Fruit fly (Drosophila melanogaster) whole organism, embryonic: Measurements from ENCODE around the gene CG4278.

ENCODE experiments used
- CG10209 ChIP-seq: fragments of 200-800 bp; sonication (Bioruptor generic); optimal IDR thresholded peaks from 3 replicates; lab custom pipeline; 2017; ENCODE audit warnings: missing biosample characterization, mild to moderate bottlenecking, missing genetic modification characterization, missing genetic modification reagents
- CG10462 ChIP-seq: fragments of 200-800 bp; sonication (Bioruptor generic); optimal IDR thresholded peaks from 2 replicates; lab custom pipeline; 2016; ENCODE audit warnings: missing biosample characterization, missing genetic modification characterization
- CG11093 ChIP-seq: fragments of 200-800 bp; sonication (Bioruptor generic); IDR thresholded peaks from 3 replicates; pipeline ENCODE4 v1.3.6; 2022; ENCODE audit warnings: missing biosample characterization, missing genetic modification characterization
- CG12299 ChIP-seq: fragments of 200-800 bp; sonication (Bioruptor generic); optimal IDR thresholded peaks from 2 replicates; lab custom pipeline; 2018; ENCODE audit warnings: missing biosample characterization, mild to moderate bottlenecking, missing genetic modification characterization
- CG13424 ChIP-seq: fragments of 200-800 bp; sonication (Bioruptor generic); optimal IDR thresholded peaks from 2 replicates; lab custom pipeline; 2019; ENCODE audit warnings: missing biosample characterization, mild to moderate bottlenecking, missing genetic modification characterization, moderate library complexity
- CG14441 ChIP-seq: fragments of 200-800 bp; sonication (Bioruptor generic); IDR thresholded peaks from 2 replicates; pipeline ENCODE4 v1.3.6; 2022; ENCODE audit warnings: missing biosample characterization, missing genetic modification characterization
- CG14667 ChIP-seq: fragments of 200-800 bp; sonication (Bioruptor generic); IDR thresholded peaks from 2 replicates; pipeline ENCODE4 v1.3.6; 2022; ENCODE audit warnings: missing biosample characterization, missing genetic modification characterization
- CG31224 ChIP-seq: fragments of 200-800 bp; sonication (Bioruptor generic); IDR thresholded peaks from 2 replicates; pipeline ENCODE4 v1.3.6; 2022; ENCODE audit warnings: missing biosample characterization, missing genetic modification characterization
- CG4282 ChIP-seq: fragments of 200-800 bp; sonication (Bioruptor generic); optimal IDR thresholded peaks from 2 replicates; lab custom pipeline; 2016; ENCODE audit warnings: missing biosample characterization, missing genetic modification characterization
- CG6813 ChIP-seq: fragments of 200-800 bp; sonication (Bioruptor generic); optimal IDR thresholded peaks from 2 replicates; lab custom pipeline; 2017; ENCODE audit warnings: missing biosample characterization, missing genetic modification characterization, mild to moderate bottlenecking, moderate library complexity, missing genetic modification reagents
- CG7963 ChIP-seq: fragments of 200-800 bp; sonication (Bioruptor generic); IDR thresholded peaks from 3 replicates; pipeline ENCODE4 v1.3.6; 2022; ENCODE audit warnings: missing biosample characterization, missing genetic modification characterization; ENCODE audit not compliant: partially characterized antibody
- CG7987 ChIP-seq: fragments of 200-800 bp; sonication (Bioruptor generic); optimal IDR thresholded peaks from 2 replicates; lab custom pipeline; 2018; ENCODE audit warnings: missing biosample characterization, mild to moderate bottlenecking, missing genetic modification characterization, moderate library complexity
- CoRest ChIP-seq: fragments of 200-800 bp; sonication (Bioruptor generic); optimal IDR thresholded peaks from 3 replicates; lab custom pipeline; 2018; ENCODE audit warnings: missing biosample characterization, mild to moderate bottlenecking, missing genetic modification characterization, moderate library complexity
- Dbx ChIP-seq: fragments of 200-800 bp; sonication (Bioruptor generic); IDR thresholded peaks from 3 replicates; pipeline ENCODE4 v1.3.6; 2022; ENCODE audit warnings: missing biosample characterization, missing genetic modification characterization
- Dll ChIP-seq: fragments of 200-800 bp; sonication (Bioruptor generic); IDR thresholded peaks from 4 replicates; pipeline ENCODE4 v1.3.6; 2022; ENCODE audit warnings: missing biosample characterization, missing genetic modification characterization; ENCODE audit not compliant: partially characterized antibody
- ERR ChIP-seq: fragments of 200-800 bp; sonication (Bioruptor generic); optimal IDR thresholded peaks from 2 replicates; lab custom pipeline; 2016; ENCODE audit warnings: missing biosample characterization, missing genetic modification characterization
- Fer3 ChIP-seq: fragments of 200-800 bp; sonication (Bioruptor generic); optimal IDR thresholded peaks from 2 replicates; lab custom pipeline; 2018; ENCODE audit warnings: missing biosample characterization, mild to moderate bottlenecking, missing genetic modification characterization, moderate library complexity
- HLHmδ ChIP-seq: fragments of 200-800 bp; sonication (Bioruptor generic); optimal IDR thresholded peaks from 2 replicates; lab custom pipeline; 2018; ENCODE audit warnings: missing biosample characterization, mild to moderate bottlenecking, missing genetic modification characterization, moderate library complexity
- Hand ChIP-seq: fragments of 200-800 bp; sonication (Bioruptor generic); optimal IDR thresholded peaks from 2 replicates; lab custom pipeline; 2017; ENCODE audit warnings: mild to moderate bottlenecking, missing biosample characterization, missing genetic modification reagents, missing genetic modification characterization
- HmgD ChIP-seq: fragments of 200-800 bp; sonication (Bioruptor generic); optimal IDR thresholded peaks from 3 replicates; lab custom pipeline; 2016; ENCODE audit warnings: missing biosample characterization, missing genetic modification characterization
- Med ChIP-seq: fragments of 200-800 bp; sonication (Bioruptor generic); peaks from one replicate; lab custom pipeline; 2016; ENCODE audit warnings: missing biosample characterization, missing genetic modification characterization, mild to moderate bottlenecking, inconsistent platforms, moderate library complexity
- Scr ChIP-seq: fragments of 200-800 bp; sonication (Bioruptor generic); IDR thresholded peaks from 2 replicates; pipeline ENCODE4 v1.3.6; 2022; ENCODE audit warnings: missing biosample characterization, missing genetic modification characterization; ENCODE audit not compliant: partially characterized antibody
- Ssrp ChIP-seq: fragments of 200-800 bp; sonication (Bioruptor generic); optimal IDR thresholded peaks from 2 replicates; lab custom pipeline; 2018; ENCODE audit warnings: missing biosample characterization, mild to moderate bottlenecking, missing genetic modification characterization, moderate library complexity
- Taf1 ChIP-seq: fragments of 200-800 bp; sonication (Bioruptor generic); IDR thresholded peaks from 2 replicates; pipeline ENCODE4 v1.3.6; 2022; ENCODE audit warnings: missing biosample characterization, missing genetic modification characterization
- Xbp1 ChIP-seq: fragments of 200-800 bp; sonication (Bioruptor generic); optimal IDR thresholded peaks from 3 replicates; lab custom pipeline; 2016; ENCODE audit warnings: missing biosample characterization, mild to moderate bottlenecking, missing genetic modification characterization
- al ChIP-seq: fragments of 200-800 bp; sonication (Bioruptor generic); IDR thresholded peaks from 2 replicates; pipeline ENCODE4 v1.3.6; 2022; ENCODE audit warnings: missing biosample characterization, missing genetic modification characterization
- az2 ChIP-seq: fragments of 200-800 bp; sonication (Bioruptor generic); optimal IDR thresholded peaks from 3 replicates; lab custom pipeline; 2016; ENCODE audit warnings: missing biosample characterization, missing genetic modification characterization
- chinmo ChIP-seq: fragments of 200-800 bp; sonication (Bioruptor generic); IDR thresholded peaks from 4 replicates; pipeline ENCODE4 v1.3.6; 2022; ENCODE audit warnings: missing biosample characterization, missing genetic modification characterization; ENCODE audit not compliant: partially characterized antibody
- ci ChIP-seq: fragments of 200-800 bp; sonication (Bioruptor generic); IDR thresholded peaks from 3 replicates; pipeline ENCODE4 v1.3.6; 2022; ENCODE audit warnings: missing biosample characterization, missing genetic modification characterization
- crp ChIP-seq, 2 experiments: fragments of 200-800 bp; sonication (Bioruptor generic); optimal IDR thresholded peaks; 2 replicates in 1 of 2; 3 replicates in 1 of 2; lab custom pipeline; 2017; ENCODE audit warnings: missing biosample characterization in 2 of 2, missing genetic modification characterization in 2 of 2, mild to moderate bottlenecking in 1 of 2, moderate library complexity in 1 of 2
- danr ChIP-seq: fragments of 200-800 bp; sonication (Bioruptor generic); IDR thresholded peaks from 2 replicates; pipeline ENCODE4 v1.3.6; 2022; ENCODE audit warnings: missing biosample characterization, missing genetic modification characterization
- disco-r ChIP-seq: fragments of 200-800 bp; sonication (Bioruptor generic); optimal IDR thresholded peaks from 2 replicates; lab custom pipeline; 2016; ENCODE audit warnings: missing biosample characterization, missing genetic modification characterization
- dm ChIP-seq: fragments of 200-800 bp; sonication (Bioruptor generic); optimal IDR thresholded peaks from 3 replicates; lab custom pipeline; 2016; ENCODE audit warnings: missing biosample characterization, missing genetic modification characterization
- emc ChIP-seq: fragments of 200-800 bp; sonication (Bioruptor generic); optimal IDR thresholded peaks from 2 replicates; lab custom pipeline; 2016; ENCODE audit warnings: missing biosample characterization, missing genetic modification characterization
- gcm ChIP-seq: fragments of 200-800 bp; sonication (Bioruptor generic); optimal IDR thresholded peaks from 2 replicates; lab custom pipeline; 2019; ENCODE audit warnings: missing biosample characterization, mild to moderate bottlenecking, missing genetic modification characterization, moderate library complexity
- gcm2 ChIP-seq: fragments of 200-800 bp; sonication (Bioruptor generic); optimal IDR thresholded peaks from 2 replicates; lab custom pipeline; 2016; ENCODE audit warnings: missing biosample characterization, missing genetic modification characterization
- grau ChIP-seq: fragments of 200-800 bp; optimal IDR thresholded peaks from 3 replicates; lab custom pipeline; 2019; ENCODE audit warnings: missing biosample characterization, mild to moderate bottlenecking, missing genetic modification characterization, moderate library complexity
- lov ChIP-seq, 2 experiments: fragments of 200-800 bp in 1 of 2; fragments of >200 bp in 1 of 2; sonication (Bioruptor generic) in 1 of 2; IDR thresholded peaks in 1 of 2; optimal IDR thresholded peaks in 1 of 2; 2 replicates in 1 of 2; 3 replicates in 1 of 2; pipeline versions ENCODE4 v1.3.6 to Lab custom; 2017 to 2022; ENCODE audit warnings: missing biosample characterization in 1 of 2, missing genetic modification characterization in 1 of 2
- pfk ChIP-seq: fragments of 200-800 bp; sonication (Bioruptor generic); optimal IDR thresholded peaks from 2 replicates; lab custom pipeline; 2018; ENCODE audit warnings: missing biosample characterization, mild to moderate bottlenecking, missing genetic modification characterization, moderate library complexity
- pnt ChIP-seq: fragments of 200-800 bp; sonication (Bioruptor generic); optimal IDR thresholded peaks from 3 replicates; lab custom pipeline; 2016; ENCODE audit warnings: missing biosample characterization, missing genetic modification characterization
- prd ChIP-seq, 3 experiments: fragments of >200 bp in 2 of 3; fragments of 200-800 bp in 1 of 3; sonication (Bioruptor generic) in 1 of 3; optimal IDR thresholded peaks in 2 of 3; IDR thresholded peaks in 1 of 3; 2 replicates in 2 of 3; 3 replicates in 1 of 3; pipeline versions ENCODE4 v1.3.6 to Lab custom; 2017 to 2022; ENCODE audit warnings: missing biosample characterization in 1 of 3, missing genetic modification characterization in 1 of 3
- pzg ChIP-seq: fragments of 200-800 bp; sonication (Bioruptor generic); optimal IDR thresholded peaks from 3 replicates; lab custom pipeline; 2018; ENCODE audit warnings: missing biosample characterization, mild to moderate bottlenecking, missing genetic modification characterization, moderate library complexity
- rib ChIP-seq: fragments of 200-800 bp; sonication (Bioruptor generic); IDR thresholded peaks from 2 replicates; pipeline ENCODE4 v1.3.6; 2022; ENCODE audit warnings: missing biosample characterization, missing genetic modification characterization
- sd ChIP-seq: fragments of 200-800 bp; sonication (Bioruptor generic); optimal IDR thresholded peaks from 3 replicates; lab custom pipeline; 2018; ENCODE audit warnings: missing biosample characterization, mild to moderate bottlenecking, missing genetic modification characterization, moderate library complexity
- slbo ChIP-seq: fragments of 200-800 bp; sonication (Bioruptor generic); IDR thresholded peaks from 2 replicates; pipeline ENCODE4 v1.3.6; 2022; ENCODE audit warnings: missing biosample characterization, missing genetic modification characterization
- stc ChIP-seq: fragments of 200-800 bp; sonication (Bioruptor generic); IDR thresholded peaks from 2 replicates; pipeline ENCODE4 v1.3.6; 2022; ENCODE audit warnings: missing biosample characterization, missing genetic modification characterization
- zfh1 ChIP-seq: fragments of 200-800 bp; sonication (Bioruptor generic); IDR thresholded peaks from 3 replicates; pipeline ENCODE4 v1.3.6; 2022; ENCODE audit warnings: missing biosample characterization, missing genetic modification characterization

CG4278 gene

DNA sequence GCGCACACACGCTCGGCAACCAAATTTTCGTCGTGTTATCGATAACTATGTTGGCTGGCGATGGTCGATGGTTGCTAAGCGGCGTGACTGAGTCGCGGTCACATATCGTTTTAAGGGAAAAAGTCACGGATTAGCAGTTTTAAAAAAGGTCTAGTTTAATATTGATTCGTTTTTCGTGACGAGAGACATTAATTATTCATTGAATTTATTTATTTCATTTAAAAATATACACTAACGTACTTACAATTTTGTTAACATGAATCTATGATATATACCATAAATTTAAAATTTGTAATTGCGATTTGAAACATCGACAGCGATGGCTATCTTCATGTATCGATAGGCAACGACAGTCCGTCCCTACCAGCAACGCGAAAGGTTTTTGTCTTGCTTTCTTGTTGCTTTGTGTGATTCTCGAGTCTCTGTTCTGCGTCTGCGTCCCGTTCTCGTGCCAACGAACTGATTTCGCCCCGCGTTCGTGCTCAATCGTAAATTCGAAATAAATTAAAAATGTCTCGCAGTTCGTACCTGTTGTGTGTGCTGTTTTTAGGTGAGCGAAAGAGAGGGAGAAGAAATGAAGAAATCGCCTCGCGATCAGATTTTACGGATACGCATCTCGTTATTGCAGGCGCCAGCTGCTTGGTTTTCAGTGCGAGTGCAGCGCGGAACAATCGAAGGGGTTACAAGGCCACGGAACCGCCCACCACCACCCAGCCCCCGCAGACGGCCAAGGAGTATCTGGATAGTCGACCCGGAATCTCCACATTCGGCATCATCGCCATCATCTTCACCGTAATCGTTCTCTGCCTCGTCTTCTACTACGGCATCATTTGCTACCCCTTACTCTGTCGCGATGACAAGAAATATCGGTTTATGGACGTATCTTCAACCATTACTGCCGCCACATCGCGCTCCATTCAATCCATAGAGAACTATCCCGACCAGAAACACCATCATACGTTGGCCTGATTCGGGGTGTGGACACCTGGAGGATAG, 26.0 kb downstream of the CG4278 start, which contains the start of the genes Hyls1, chif and CG4455 (continued):
- no peak for TF ChIP-seq CG6813 (GFP tag; lab: Kevin White, UChicago)
- TF ChIP-seq Dbx (GFP tag; lab: Robert Waterston, UW) = no peak
- TF ChIP-seq HmgD (GFP tag; lab: Kevin White, UChicago) = no peak
- TF ChIP-seq CG4282 (GFP tag; lab: Kevin White, UChicago) = no peak
- no peak for TF ChIP-seq prd (optimal IDR thresholded peaks at IDR 0.05; lab: Kevin White, UChicago)
- TF ChIP-seq prd (GFP tag; IDR thresholded peaks at IDR 0.05; lab: Robert Waterston, UW) = peak; percentile 29; the same call in 1 of the 3 replicates
- no peak for TF ChIP-seq sd
- no peak for TF ChIP-seq zfh1
- no peak for TF ChIP-seq CG14667 (GFP tag; lab: Robert Waterston, UW)
- no peak for TF ChIP-seq danr (GFP tag; lab: Robert Waterston, UW)
- TF ChIP-seq rib (GFP tag; lab: Robert Waterston, UW) = no peak
- TF ChIP-seq CG11093 (GFP tag; lab: Robert Waterston, UW) = no peak
- TF ChIP-seq Xbp1 (GFP tag; lab: Kevin White, UChicago) = peak; percentile 46
- peak; percentile 51 for TF ChIP-seq pzg (GFP tag; lab: Kevin White, UChicago)
- TF ChIP-seq Fer3 (tag; lab: Kevin White, UChicago) = no peak
- TF ChIP-seq Scr (GFP tag; lab: Robert Waterston, UW) = peak; percentile 96
- no peak for TF ChIP-seq pnt (GFP tag; lab: Kevin White, UChicago)
- no peak for TF ChIP-seq ERR
- TF ChIP-seq CoRest = peak; percentile 78
- no peak for TF ChIP-seq dm
- TF ChIP-seq Taf1 = no peak
- no peak for TF ChIP-seq grau (tag; lab: Kevin White, UChicago)
- no peak for TF ChIP-seq gcm (GFP tag; lab: Kevin White, UChicago)
- TF ChIP-seq disco-r (GFP tag; lab: Kevin White, UChicago) = no peak
- no peak for TF ChIP-seq CG31224 (GFP tag; lab: Robert Waterston, UW)
- TF ChIP-seq Ssrp (tag; lab: Kevin White, UChicago) = peak; percentile 32
- TF ChIP-seq CG7987 = no peak
- TF ChIP-seq gcm2 = no peak
- TF ChIP-seq CG10462 (GFP tag; lab: Kevin White, UChicago) = no peak
- peak; percentile 18 for TF ChIP-seq CG10209 (GFP tag; lab: Kevin White, UChicago)
- no peak for TF ChIP-seq pfk
- TF ChIP-seq CG14441 (GFP tag; lab: Robert Waterston, UW) = no peak
- TF ChIP-seq az2 (GFP tag; lab: Kevin White, UChicago) = peak; percentile 11
- 0 out of 4 replicates have a peak, but pooled peaks have one; percentile 12 for TF ChIP-seq chinmo (GFP tag; lab: Robert Waterston, UW)
- peak; percentile 95 for TF ChIP-seq Dll (GFP tag; lab: Robert Waterston, UW)
- peak; percentile 65 for TF ChIP-seq CG13424
- TF ChIP-seq emc = no peak
- peak; percentile 67 for TF ChIP-seq Med
- no peak for TF ChIP-seq HLHmδ (GFP tag; lab: Kevin White, UChicago)
- peak; percentile 45; the same call in 1 of the 2 replicates for TF ChIP-seq slbo
- TF ChIP-seq Hand (GFP tag; lab: Kevin White, UChicago) = no peak
- peak; percentile 10; the same call in 1 of the 2 replicates for TF ChIP-seq al (GFP tag; lab: Robert Waterston, UW)
- no peak for TF ChIP-seq stc (GFP tag; lab: Robert Waterston, UW)
- no peak for TF ChIP-seq crp (GFP tag; optimal IDR thresholded peaks at IDR 0.05; lab: Kevin White, UChicago)
- peak; percentile 71 for TF ChIP-seq CG7963
- peak; percentile 42; the same call in 1 of the 3 replicates for TF ChIP-seq ci
- no peak for TF ChIP-seq lov (optimal IDR thresholded peaks at IDR 0.05; lab: Kevin White, UChicago)
- no peak for TF ChIP-seq lov (GFP tag; IDR thresholded peaks at IDR 0.05; lab: Robert Waterston, UW)
- TF ChIP-seq CG12299 (tag; lab: Kevin White, UChicago) = no peak
